Worm (Caenorhabditis elegans): ENCODE data around the gene srd-20.

The srd-20 gene

DNA sequence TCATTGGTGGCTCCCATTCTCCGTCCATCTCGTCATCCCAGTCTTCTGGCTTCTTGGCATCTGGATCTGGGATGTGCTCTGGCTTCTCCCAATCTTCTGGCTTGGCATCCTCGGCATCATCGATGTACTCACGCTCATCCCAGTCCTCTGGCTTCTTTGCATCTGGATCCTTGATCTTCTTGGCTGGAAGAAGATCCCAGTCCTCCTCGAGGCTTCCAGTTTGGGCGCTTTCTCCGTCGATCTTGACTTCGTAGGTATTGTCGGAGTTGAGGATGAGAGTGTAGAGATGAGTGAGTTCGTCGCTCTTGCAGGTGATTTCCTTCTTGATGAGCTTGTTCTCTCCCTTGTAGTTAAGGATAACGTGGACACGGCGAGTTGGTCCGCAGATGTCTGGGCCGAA lies 44.2 kb downstream of the srd-20 start:
- TF ChIP-seq nhr-129 (tag; optimal IDR thresholded peaks at IDR 0.05): no peak
- TF ChIP-seq lin-11 (tag; optimal IDR thresholded peaks at IDR 0.05): no peak
- TF ChIP-seq nhr-21 (tag; optimal IDR thresholded peaks at IDR 0.05): no peak
- TF ChIP-seq nhr-77 (tag; optimal IDR thresholded peaks at IDR 0.05): no peak
- no peak for TF ChIP-seq elt-1 (tag; optimal IDR thresholded peaks at IDR 0.05)
- TF ChIP-seq ama-1 (optimal IDR thresholded peaks at IDR 0.05): no peak
- TF ChIP-seq lsy-2 (tag; optimal IDR thresholded peaks at IDR 0.05): no peak
- no peak for TF ChIP-seq lin-39 (tag; optimal IDR thresholded peaks at IDR 0.05)
- TF ChIP-seq C34F6.9 (tag; optimal IDR thresholded peaks at IDR 0.05): no peak
- no peak for TF ChIP-seq skn-1 (tag; optimal IDR thresholded peaks at IDR 0.05)
- no peak for TF ChIP-seq nhr-11 (tag; optimal IDR thresholded peaks at IDR 0.05)
- TF ChIP-seq nhr-6 (tag; optimal IDR thresholded peaks at IDR 0.05): no peak

DNA sequence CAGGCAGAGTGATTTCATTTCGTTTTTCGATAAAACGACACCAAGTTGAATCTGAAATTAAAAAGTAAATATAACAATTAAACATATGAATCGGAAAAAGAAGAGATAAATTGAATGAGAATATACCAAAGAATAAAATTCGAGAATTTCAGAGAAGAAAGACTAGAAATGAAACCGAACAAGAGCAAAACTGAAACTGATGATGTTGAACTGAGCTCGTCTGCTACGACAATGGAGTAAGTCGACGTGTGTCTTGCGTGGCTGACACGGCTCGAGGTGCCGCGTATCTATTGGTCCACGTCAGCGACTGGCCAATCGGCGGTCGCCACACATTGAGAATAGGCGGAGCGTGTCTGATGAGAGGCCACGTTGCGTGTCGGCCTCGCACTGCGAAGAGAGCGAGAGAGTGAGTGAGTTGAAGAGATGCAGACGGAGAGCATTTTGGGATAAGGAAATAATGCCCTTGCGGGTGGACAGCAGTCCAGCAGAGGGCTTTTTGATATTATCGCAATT lies 45.2 kb downstream of the srd-20 start, which contains the start of gene crt-1:
crt-1 (minus strand) TSS at position 51 of the 513 bp plus-strand sequence.
- TF ChIP-seq unc-39 (tag; optimal IDR thresholded peaks at IDR 0.05): no peak
- peak; percentile 89 for TF ChIP-seq sem-4 (tag; optimal IDR thresholded peaks at IDR 0.05)
- TF ChIP-seq unc-55 (GFP tag; optimal IDR thresholded peaks at IDR 0.05): peak; percentile 79
- TF ChIP-seq mab-5 (tag; optimal IDR thresholded peaks at IDR 0.05): peak; percentile 90
- no peak for TF ChIP-seq blmp-1 (tag; optimal IDR thresholded peaks at IDR 0.05; ENCODE audit: insufficient read depth)
- no peak for TF ChIP-seq ZK546.5 (tag; optimal IDR thresholded peaks at IDR 0.05)
- peak; percentile 61 for TF ChIP-seq skn-1 (tag; optimal IDR thresholded peaks at IDR 0.05)
- no peak for TF ChIP-seq elt-1 (tag; optimal IDR thresholded peaks at IDR 0.05)
- TF ChIP-seq Y55F3AM.14 (GFP tag; optimal IDR thresholded peaks at IDR 0.05): peak; percentile 78
- TF ChIP-seq alr-1 (tag; optimal IDR thresholded peaks at IDR 0.05): no peak
- TF ChIP-seq ztf-1 (GFP tag; conservative IDR thresholded peaks at IDR 0.05): no peak
- peak; percentile 93 for TF ChIP-seq nhr-129 (tag; optimal IDR thresholded peaks at IDR 0.05)
- TF ChIP-seq mbf-1 (tag; optimal IDR thresholded peaks at IDR 0.05): no peak
- no peak for TF ChIP-seq nhr-12 (tag; optimal IDR thresholded peaks at IDR 0.05)
- peak; percentile 90 for TF ChIP-seq lin-11 (tag; optimal IDR thresholded peaks at IDR 0.05)
- TF ChIP-seq nhr-11 (tag; optimal IDR thresholded peaks at IDR 0.05): no peak
- TF ChIP-seq ceh-16 (tag; optimal IDR thresholded peaks at IDR 0.05): peak; percentile 67
- no peak for TF ChIP-seq lin-39 (tag; optimal IDR thresholded peaks at IDR 0.05)
- peak; percentile 89 to 95 for TF ChIP-seq lsy-2 (tag; optimal IDR thresholded peaks at IDR 0.05)
- peak; percentile 100 for TF ChIP-seq crh-2 (tag; optimal IDR thresholded peaks at IDR 0.05)
- TF ChIP-seq fos-1 (tag; optimal IDR thresholded peaks at IDR 0.05): peak; percentile 76
- TF ChIP-seq snpc-4 (tag; optimal IDR thresholded peaks at IDR 0.05): peak; percentile 57
- TF ChIP-seq nhr-237 (tag; optimal IDR thresholded peaks at IDR 0.05): no peak
- TF ChIP-seq F13H6.1 (tag; optimal IDR thresholded peaks at IDR 0.05): peak; percentile 90
- TF ChIP-seq nhr-6 (tag; optimal IDR thresholded peaks at IDR 0.05): peak; percentile 37
- peak in 1 of 2 experiments; percentile 85 for TF ChIP-seq mdl-1 (tag; optimal IDR thresholded peaks at IDR 0.05)
- TF ChIP-seq nhr-23 (tag; optimal IDR thresholded peaks at IDR 0.05): no peak
- peak; percentile 60 for TF ChIP-seq zag-1 (tag; optimal IDR thresholded peaks at IDR 0.05)
- TF ChIP-seq elt-3 (tag; optimal IDR thresholded peaks at IDR 0.05): no peak
- TF ChIP-seq ztf-4 (tag; optimal IDR thresholded peaks at IDR 0.05): peak; percentile 70
- peak; percentile 40 for TF ChIP-seq ceh-82 (tag; optimal IDR thresholded peaks at IDR 0.05)
- TF ChIP-seq ztf-11 (tag; optimal IDR thresholded peaks at IDR 0.05): no peak
- TF ChIP-seq gmeb-1 (tag; optimal IDR thresholded peaks at IDR 0.05): peak; percentile 87
- peak; percentile 77 for TF ChIP-seq sma-9 (GFP tag; optimal IDR thresholded peaks at IDR 0.05)
- no peak for TF ChIP-seq sma-9 (tag; optimal IDR thresholded peaks at IDR 0.05)
- no peak for TF ChIP-seq aly-2 (tag; optimal IDR thresholded peaks at IDR 0.05)
- peak; percentile 56 for TF ChIP-seq R02D3.7 (tag; optimal IDR thresholded peaks at IDR 0.05)
- TF ChIP-seq sma-3 (GFP tag; optimal IDR thresholded peaks at IDR 0.05): peak; percentile 92
- TF ChIP-seq unc-62 (GFP tag; optimal IDR thresholded peaks at IDR 0.05): peak; percentile 46
- peak; percentile 79 for TF ChIP-seq ama-1 (optimal IDR thresholded peaks at IDR 0.05)
- TF ChIP-seq nhr-77 (tag; optimal IDR thresholded peaks at IDR 0.05): peak; percentile 58
- TF ChIP-seq lin-13 (GFP tag; optimal IDR thresholded peaks at IDR 0.05): peak; percentile 95
- no peak for TF ChIP-seq peb-1 (tag; optimal IDR thresholded peaks at IDR 0.05)
- TF ChIP-seq nhr-25 (tag; optimal IDR thresholded peaks at IDR 0.05): peak; percentile 76
- peak; percentile 46 for TF ChIP-seq nhr-10 (tag; optimal IDR thresholded peaks at IDR 0.05)
- peak; percentile 95 for TF ChIP-seq C34F6.9 (tag; optimal IDR thresholded peaks at IDR 0.05)
- TF ChIP-seq nhr-21 (tag; optimal IDR thresholded peaks at IDR 0.05): peak; percentile 88
- no peak for TF ChIP-seq dmd-4 (tag; optimal IDR thresholded peaks at IDR 0.05)
- TF ChIP-seq egl-27 (tag; optimal IDR thresholded peaks at IDR 0.05): peak; percentile 73

All from whole organism, L2 larva.